Fruit fly (Drosophila melanogaster): ENCODE measurements around the gene Dpm1.

Dpm1 gene

DNA sequence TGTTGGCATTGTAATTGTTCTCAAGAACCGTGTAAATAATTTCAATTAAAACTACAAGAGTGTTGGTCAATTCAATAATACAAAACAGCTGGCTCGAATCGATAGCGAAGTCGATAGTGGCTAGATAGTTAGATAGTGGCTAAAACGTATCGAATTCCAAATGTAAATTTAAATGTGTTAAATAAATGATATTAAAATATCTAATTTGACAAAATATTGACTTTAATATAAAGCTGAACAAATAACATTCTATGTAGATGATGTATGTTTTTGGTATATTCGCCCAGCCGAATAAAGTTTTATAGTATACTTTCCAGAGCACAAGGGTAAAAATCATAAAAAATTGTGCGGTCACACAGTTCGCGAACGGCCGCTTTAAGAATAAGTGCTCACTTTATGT, at the start of gene Dpm1, which contains the start of gene CG10137:
TSS of gene Dpm1 (minus strand) at position 53 of the 400 bp plus-strand sequence.
TSS of gene CG10137 (plus strand) at position 371 of the 400 bp plus-strand sequence.
- peak; percentile 57 for TF ChIP-seq CG17801 (GFP tag; optimal IDR thresholded peaks at IDR 0.05; ENCODE audit: partially characterized antibody)

DNA sequence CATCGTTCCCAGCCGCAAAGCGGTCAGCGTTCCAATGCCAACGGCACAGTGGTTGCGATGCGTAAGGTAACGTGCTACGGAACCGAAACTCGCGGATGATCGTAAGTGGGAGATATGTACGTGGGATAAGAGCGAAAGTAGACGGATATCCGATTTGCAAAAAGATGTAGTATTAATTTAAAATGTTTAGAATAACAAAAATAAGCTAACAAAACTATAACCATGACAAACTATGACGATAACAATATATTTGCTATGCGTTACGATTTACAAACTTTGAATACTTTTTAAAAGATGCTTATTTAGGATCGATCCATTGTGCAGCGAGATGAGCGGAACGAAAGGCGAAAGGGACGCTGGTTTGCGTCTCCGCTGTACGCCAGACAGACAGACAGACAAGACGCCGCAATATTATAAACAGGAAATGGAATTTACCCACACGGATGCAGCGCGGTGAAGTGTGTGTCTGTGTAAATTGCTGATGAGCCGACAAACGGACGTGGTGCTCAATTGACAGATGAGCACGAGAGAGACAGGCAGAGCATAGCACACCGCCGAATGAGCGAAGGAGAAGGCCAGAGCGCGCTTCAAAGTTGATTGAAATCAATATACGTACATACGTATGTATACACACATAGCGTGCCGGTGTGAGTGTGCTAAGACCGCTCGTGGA, 49.6 kb upstream of the Dpm1 start:
- peak; percentile 14 for TF ChIP-seq CG17801 (GFP tag; optimal IDR thresholded peaks at IDR 0.05; ENCODE audit: partially characterized antibody)

DNA sequence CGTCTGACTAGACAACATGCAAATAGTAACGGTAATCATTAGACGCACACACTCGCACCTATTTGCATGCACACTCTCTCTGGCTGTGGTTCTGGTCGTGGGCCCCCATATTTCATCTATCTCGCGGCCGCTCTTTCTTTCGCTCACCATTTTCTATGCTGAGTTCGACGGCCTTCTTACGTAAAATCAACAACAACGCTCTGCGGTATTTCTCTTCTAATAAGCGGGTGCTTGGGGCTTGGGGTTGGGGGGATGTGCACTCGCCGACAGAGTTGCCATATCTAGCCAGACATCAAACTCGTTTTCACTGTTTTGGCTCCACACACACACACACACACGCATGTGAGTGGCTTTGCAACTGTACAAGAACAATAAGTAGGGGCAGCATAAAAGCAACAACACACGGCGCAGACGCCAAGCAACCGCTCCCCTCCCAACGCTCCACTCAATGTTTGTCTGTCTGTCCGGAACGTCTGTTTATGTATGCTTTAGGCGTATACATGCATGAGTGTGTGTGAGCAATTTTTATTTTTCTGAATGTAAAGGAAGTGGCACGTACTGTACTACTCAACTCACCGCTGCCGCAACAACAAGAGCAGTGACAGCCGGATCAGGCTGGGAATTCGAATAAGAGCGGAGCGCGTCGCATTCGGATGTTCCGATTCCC, 48.9 kb upstream of the Dpm1 start:
- no peak for TF ChIP-seq CG17801 (GFP tag; optimal IDR thresholded peaks at IDR 0.05; ENCODE audit: partially characterized antibody)

DNA sequence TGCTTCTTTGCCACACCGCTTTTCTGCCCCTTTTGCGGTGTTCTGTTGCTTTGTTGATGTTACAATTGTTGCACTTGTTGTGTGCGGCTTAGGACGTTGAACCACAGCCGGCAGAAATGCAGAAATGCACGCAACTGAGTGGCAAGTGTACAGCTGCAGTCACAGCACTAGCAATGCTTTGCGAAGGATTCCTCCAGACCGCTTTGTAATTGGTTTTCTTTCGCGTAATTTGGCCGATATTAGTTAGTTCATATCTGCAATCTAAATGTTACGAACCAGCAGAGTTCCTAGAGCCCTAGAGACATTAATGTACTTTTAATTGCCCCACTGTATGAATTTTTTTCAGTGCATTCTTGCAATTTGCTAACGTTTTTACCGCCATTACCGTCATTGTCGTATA, 48.2 kb upstream of the Dpm1 start:
- no peak for TF ChIP-seq CG17801 (GFP tag; optimal IDR thresholded peaks at IDR 0.05; ENCODE audit: partially characterized antibody)

DNA sequence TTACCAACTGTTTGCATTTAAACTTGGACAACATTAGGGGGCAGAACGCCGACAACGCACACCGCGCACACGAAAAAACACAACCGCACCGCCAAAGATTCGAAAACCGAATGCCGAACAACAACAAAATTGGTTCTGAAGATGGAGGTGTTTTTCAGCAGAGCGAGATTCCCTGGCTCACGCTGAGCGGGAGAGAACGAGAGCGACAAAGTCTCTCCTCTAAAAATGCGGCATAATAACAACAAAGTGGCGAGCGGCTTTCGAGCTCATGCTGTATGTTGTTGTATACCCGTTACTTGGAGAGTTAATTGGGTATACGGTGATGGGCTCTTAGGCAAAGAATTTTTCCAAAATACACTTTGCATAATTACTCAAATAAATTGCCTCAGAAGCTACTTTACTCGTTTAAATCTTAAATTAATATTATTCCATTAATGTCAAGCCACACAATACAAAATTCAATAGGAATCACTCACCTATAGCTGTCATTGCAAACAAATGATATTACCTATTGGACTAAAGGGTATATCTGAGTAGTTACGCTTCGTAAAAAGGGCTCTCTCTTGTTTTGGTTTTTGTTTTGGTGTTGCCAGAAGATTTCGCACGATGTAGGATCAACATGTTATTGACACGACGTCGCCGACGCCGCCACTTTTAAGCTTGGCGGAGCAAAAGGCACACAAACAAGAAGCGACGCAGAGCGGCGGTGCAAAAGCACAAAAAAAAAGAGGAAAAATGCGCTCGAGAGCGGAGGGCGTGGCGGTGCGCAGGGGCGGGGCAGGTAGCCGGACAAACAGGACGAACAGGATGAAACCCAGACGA, 46.5 kb upstream of the Dpm1 start:
- peak; percentile 56 for TF ChIP-seq CG17801 (GFP tag; optimal IDR thresholded peaks at IDR 0.05; ENCODE audit: partially characterized antibody)

DNA sequence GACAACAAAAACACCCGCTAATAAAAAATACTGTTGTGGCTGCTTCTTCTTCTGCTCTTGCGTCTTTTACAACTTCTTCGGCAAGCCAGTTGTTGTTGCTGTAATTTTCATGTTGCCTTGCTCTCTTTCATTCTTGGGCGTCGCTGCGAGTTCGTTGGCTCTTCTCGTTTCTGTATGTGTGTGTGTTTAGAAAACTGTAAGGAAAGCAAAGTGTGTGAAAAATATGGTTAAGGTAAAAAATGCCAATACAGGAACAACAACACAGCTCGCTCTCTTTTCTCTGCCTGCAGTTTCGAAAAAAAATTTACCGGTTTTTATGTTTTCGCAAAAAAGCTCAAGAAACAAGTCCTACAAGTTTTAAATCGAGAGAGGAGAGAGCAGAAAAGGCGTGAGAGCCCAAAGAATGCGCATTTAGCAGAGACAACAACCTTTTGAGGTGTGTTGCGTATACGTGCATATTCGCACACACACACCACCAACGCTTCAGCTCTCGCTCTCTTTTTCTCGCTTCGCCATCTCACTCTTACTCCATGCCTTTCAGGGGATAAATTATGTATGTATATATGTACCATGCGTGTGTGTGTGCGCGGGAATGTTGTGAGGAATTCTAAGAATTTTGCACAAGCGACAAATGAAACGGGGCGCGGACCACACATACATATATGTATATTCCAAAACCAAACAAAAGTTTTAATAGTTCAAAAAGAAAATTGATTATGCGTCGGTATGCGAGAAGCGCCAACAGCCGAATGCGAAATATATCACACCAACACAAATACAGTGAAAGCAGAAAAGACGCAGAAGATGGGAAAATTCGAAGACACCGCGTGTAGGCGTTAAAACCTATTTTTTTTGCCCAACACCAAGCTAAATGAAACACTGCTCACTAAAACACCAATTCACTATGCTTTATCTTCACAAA, 45.7 kb upstream of the Dpm1 start:
- no peak for TF ChIP-seq CG17801 (GFP tag; optimal IDR thresholded peaks at IDR 0.05; ENCODE audit: partially characterized antibody)

DNA sequence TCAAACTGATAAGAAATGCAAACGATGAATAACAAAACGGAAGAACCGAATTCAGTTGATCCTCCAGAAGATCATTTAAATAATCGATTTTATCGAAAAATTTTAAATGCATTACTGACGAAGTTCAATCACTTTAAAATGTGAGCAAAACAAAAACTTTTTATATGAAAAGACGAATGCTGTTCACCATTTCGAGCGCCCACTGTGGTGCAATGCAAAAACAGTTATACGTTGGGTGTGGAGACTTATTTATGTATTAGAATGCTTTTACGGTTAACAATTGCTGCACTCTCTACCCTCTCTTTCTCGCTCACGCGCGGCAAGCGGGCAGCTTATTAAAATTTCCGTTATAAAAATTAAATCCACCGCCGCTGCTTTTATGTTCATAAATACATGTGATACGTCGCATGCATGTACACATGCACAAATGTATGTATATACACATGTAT, 44.7 kb upstream of the Dpm1 start:
- TF ChIP-seq CG17801 (GFP tag; optimal IDR thresholded peaks at IDR 0.05; ENCODE audit: partially characterized antibody) = peak; percentile 45

DNA sequence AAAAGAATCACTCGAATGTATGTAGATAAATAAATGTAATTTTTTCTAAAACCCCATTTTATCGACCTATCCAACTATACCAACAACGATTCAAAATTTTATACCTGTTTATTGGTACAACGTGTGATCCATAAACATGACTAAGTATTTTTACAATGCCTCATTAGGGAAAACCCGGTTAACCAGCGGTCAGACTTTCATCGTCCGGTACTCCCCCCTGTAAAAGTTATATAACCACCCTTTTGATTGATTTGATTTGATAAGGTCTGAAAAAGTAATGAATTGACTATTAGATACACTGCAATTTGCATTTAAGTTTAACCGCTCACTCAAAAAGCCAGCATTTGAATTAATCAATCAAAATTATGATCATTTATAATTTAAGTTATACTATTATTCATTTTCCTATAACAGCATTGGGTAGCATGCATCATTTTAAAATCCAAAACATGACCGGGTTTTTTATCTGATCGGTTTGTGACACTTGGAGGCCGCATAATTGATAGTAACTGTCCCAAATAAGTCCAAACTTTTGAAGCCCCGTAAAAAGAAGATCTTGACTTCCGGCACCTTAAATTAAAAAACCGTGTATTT, 41.2 kb upstream of the Dpm1 start:
- TF ChIP-seq CG17801 (GFP tag; optimal IDR thresholded peaks at IDR 0.05; ENCODE audit: partially characterized antibody) = no peak

DNA sequence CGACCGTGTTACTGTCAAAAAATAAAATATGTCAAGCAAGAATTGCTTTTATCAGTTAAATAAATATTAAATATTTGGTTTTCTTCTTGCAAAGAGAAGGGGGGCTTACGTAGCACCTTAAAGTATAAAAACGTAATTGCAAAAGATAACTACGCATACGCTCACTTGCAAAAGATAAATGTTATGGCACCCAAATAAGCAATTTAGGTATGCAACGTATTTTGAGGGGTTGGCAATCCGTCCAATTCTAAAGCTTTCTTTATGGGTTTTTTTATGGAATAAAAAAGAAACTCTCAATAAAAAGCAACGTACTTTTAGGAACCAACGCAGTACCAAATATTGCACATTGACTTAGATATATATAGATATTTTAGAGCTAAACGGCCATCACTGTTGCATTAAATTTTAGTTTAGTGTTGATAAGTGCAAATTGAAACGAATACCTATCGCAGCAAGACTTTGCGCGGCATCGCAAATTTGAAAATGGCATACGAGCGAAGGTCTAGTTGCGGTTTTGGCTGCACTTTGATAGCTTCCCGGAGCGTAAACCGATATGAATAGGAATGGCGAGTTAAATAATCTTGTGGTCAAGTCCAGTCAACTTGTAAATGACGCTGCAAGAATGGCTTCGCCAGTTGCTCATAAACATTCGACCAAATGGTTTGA, 39.2 kb upstream of the Dpm1 start, which contains the start of gene CG13077:
TSS of gene CG13077 (plus strand) at position 631 of the 666 bp plus-strand sequence.
- no peak for TF ChIP-seq CG17801 (GFP tag; optimal IDR thresholded peaks at IDR 0.05; ENCODE audit: partially characterized antibody)

DNA sequence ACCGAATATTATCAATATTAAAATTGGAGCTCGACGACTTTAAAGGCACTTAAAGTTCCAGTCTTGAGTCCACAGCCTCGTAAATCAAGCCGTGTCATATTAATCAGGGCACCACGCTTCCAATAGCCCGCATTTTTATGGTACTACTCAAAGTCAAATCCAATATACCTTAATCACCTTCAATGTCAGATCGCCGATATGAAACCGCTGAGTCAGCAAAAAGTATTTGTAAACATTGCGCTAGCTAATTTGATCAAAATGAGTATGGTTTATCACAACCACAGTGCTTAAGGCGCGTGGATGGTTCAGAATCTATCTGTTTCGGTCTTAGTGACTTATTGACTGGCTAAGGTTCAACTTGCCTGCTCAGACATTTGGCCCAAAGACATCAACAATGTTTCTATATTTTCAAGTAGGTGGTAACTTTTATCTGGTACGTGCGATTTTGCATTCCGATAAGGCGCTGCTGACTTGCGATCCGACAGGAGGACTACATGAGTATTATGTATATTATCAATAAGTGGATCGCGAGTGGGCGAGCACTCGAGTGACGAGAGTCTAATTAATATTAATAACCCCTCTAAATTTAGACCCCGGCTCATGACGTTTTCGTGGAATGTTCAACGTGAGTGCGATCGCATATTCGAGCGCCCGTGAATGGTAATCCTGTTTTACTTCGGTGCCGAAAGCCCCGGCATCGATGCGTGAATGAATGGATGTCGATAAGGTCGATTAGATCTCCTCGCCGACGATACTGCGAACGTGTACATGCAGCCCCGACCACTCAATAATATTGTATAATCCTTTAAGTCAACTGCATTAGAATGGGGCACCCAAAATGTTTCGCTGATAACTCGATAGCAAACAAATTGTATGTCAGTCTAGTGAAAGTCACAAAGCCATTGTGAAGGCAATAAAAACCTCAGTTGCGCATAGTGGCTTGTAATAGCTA, 37.1 kb upstream of the Dpm1 start, which contains the start of gene CG13078:
TSS of gene CG13078 (plus strand) at position 902 of the 952 bp plus-strand sequence.
- no peak for TF ChIP-seq CG17801 (GFP tag; optimal IDR thresholded peaks at IDR 0.05; ENCODE audit: partially characterized antibody)

DNA sequence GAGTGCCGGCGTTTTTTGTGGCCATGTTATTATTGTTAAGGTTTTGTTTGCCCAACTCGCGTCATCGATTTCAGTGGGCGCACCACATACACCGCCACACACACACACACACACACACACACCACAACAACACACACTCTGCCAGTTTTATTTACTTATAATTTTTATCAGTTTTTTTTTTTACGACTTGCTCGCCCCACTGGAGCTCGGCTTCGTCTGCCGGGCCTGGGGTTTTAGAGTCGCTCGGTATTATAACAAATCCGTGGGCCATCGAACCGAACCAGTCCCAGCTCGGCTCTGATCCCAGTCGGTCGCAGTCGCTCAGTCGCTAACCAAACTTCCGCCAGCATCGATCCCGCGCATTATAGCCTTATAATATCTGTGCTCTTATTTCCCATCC, 23.2 kb upstream of the Dpm1 start:
- TF ChIP-seq CG17801 (GFP tag; optimal IDR thresholded peaks at IDR 0.05; ENCODE audit: partially characterized antibody) = no peak

DNA sequence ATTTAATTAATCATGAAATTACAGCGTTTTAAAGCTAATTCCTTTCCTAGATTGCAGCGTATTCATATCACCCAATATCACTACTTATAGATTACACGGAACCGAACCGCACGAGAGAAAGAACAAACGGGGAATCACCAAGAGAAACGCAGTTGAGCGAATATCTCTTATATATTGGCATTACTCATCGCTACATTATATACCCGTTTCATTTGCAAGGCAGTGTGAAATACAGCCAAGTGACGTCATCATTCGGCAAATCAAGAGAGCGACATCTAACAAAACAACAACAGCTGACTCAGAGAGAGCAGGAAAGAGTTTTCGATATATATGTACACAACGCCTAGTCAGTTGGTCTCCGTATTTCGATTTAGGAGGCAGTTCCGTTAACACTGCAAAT, 22.0 kb upstream of the Dpm1 start, which contains the start of gene Tep4:
TSS of gene Tep4 (plus strand) at position 350 of the 400 bp plus-strand sequence.
- no peak for TF ChIP-seq CG17801 (GFP tag; optimal IDR thresholded peaks at IDR 0.05; ENCODE audit: partially characterized antibody)

Data from ovary, adult (tissue).